Worm (Caenorhabditis elegans) whole organism, L4/young adult: ENCODE data around the gene C49G7.7.

Experiments used
- W03F9.2 ChIP-seq: fragments of 150-350 bp; optimal IDR thresholded peaks from 2 replicates; lab custom pipeline; 2014; ENCODE audit warnings: missing biosample characterization, missing genetic modification characterization
- him-1 ChIP-seq: sonication (generic microtip); optimal IDR thresholded peaks from 2 replicates; lab custom pipeline; 2016; ENCODE audit warnings: missing genotype, missing genetic modification reagents, missing genetic modification characterization, missing compliant biosample characterization

ce11 chrV:4081283-4081682, 47.0 kb downstream of the C49G7.7 start, which contains the start of gene srh-211:
- TF ChIP-seq W03F9.2 (tag; lab: Kevin White, UChicago): no peak
- TF ChIP-seq him-1 (tag; lab: Kevin White, UChicago): no peak
